Fruit fly (Drosophila melanogaster) whole organism, adult: ENCODE measurements around the gene sog.

Experiments
- CG11617 ChIP-seq: fragments of 200-800 bp; sonication (Bioruptor generic); optimal IDR thresholded peaks from 2 replicates; lab custom pipeline; 2017; ENCODE audit warnings: mild to moderate bottlenecking, missing biosample characterization, missing genetic modification reagents, missing genetic modification characterization
- CG12768 ChIP-seq: fragments of 200-800 bp; sonication (Bioruptor generic); optimal IDR thresholded peaks from 2 replicates; lab custom pipeline; 2017; ENCODE audit warnings: missing biosample characterization, missing genetic modification characterization, mild to moderate bottlenecking, moderate library complexity, missing genetic modification reagents
- CG14711 ChIP-seq: fragments of 200-800 bp; sonication (Bioruptor generic); optimal IDR thresholded peaks from 2 replicates; lab custom pipeline; 2018; ENCODE audit warnings: missing biosample characterization, mild to moderate bottlenecking, missing genetic modification characterization, moderate library complexity
- CG1620 ChIP-seq: fragments of 200-800 bp; sonication (Bioruptor generic); optimal IDR thresholded peaks from 2 replicates; lab custom pipeline; 2016; ENCODE audit warnings: missing biosample characterization, missing genetic modification characterization
- CG33017 ChIP-seq: fragments of 200-800 bp; sonication (Bioruptor generic); optimal IDR thresholded peaks from 2 replicates; lab custom pipeline; 2018; ENCODE audit warnings: missing biosample characterization, mild to moderate bottlenecking, missing genetic modification characterization, moderate library complexity
- CG5204 ChIP-seq: fragments of 200-800 bp; sonication (Bioruptor generic); optimal IDR thresholded peaks from 2 replicates; lab custom pipeline; 2016; ENCODE audit warnings: missing biosample characterization, missing genetic modification characterization
- CG7045 ChIP-seq: fragments of 200-800 bp; sonication (Bioruptor generic); optimal IDR thresholded peaks from 2 replicates; lab custom pipeline; 2017; ENCODE audit warnings: missing biosample characterization, mild to moderate bottlenecking, missing genetic modification characterization
- CG7101 ChIP-seq: fragments of 200-800 bp; sonication (Bioruptor generic); optimal IDR thresholded peaks from 2 replicates; lab custom pipeline; 2018; ENCODE audit warnings: missing biosample characterization, mild to moderate bottlenecking, missing genetic modification characterization, moderate library complexity
- Clk ChIP-seq: fragments of 200-800 bp; sonication (Bioruptor generic); optimal IDR thresholded peaks from 2 replicates; lab custom pipeline; 2017; ENCODE audit warnings: missing biosample characterization, missing genetic modification characterization
- Crg-1 ChIP-seq: fragments of 200-800 bp; sonication (Bioruptor generic); optimal IDR thresholded peaks from 2 replicates; lab custom pipeline; 2016; ENCODE audit warnings: missing biosample characterization, missing genetic modification characterization
- Hr96 ChIP-seq: fragments of 200-800 bp; sonication (Bioruptor generic); optimal IDR thresholded peaks from 2 replicates; lab custom pipeline; 2016; ENCODE audit warnings: missing biosample characterization, missing genetic modification characterization
- Mnt ChIP-seq: fragments of 200-800 bp; sonication (Bioruptor generic); optimal IDR thresholded peaks from 2 replicates; lab custom pipeline; 2016; ENCODE audit warnings: missing biosample characterization, mild to moderate bottlenecking, missing genetic modification characterization
- bab1 ChIP-seq: fragments of 200-800 bp; sonication (Bioruptor generic); optimal IDR thresholded peaks from 3 replicates; lab custom pipeline; 2019; ENCODE audit warnings: missing biosample characterization, mild to moderate bottlenecking, missing genetic modification characterization, moderate library complexity
- cic ChIP-seq: fragments of 200-800 bp; sonication (Bioruptor generic); optimal IDR thresholded peaks from 2 replicates; lab custom pipeline; 2017; ENCODE audit warnings: missing biosample characterization, mild to moderate bottlenecking, missing genetic modification characterization, moderate library complexity
- cnc ChIP-seq, 2 experiments: fragments of >200 bp; optimal IDR thresholded peaks; 2 replicates each; lab custom pipeline; 2017
- kay ChIP-seq: fragments of 200-800 bp; sonication (Bioruptor generic); peaks from one replicate; lab custom pipeline; 2016; ENCODE audit warnings: missing biosample characterization, missing genetic modification characterization, borderline replicate concordance
- ovo ChIP-seq: fragments of 200-800 bp; sonication (Bioruptor generic); optimal IDR thresholded peaks from 2 replicates; lab custom pipeline; 2016; ENCODE audit warnings: missing biosample characterization, missing genetic modification characterization
- pad ChIP-seq: fragments of 200-800 bp; sonication (Bioruptor generic); optimal IDR thresholded peaks from 3 replicates; lab custom pipeline; 2017; ENCODE audit warnings: missing biosample characterization, missing genetic modification characterization, mild to moderate bottlenecking, moderate library complexity, missing genetic modification reagents
- tj ChIP-seq: fragments of 200-800 bp; sonication (Bioruptor generic); optimal IDR thresholded peaks from 3 replicates; lab custom pipeline; 2017; ENCODE audit warnings: missing biosample characterization, mild to moderate bottlenecking, missing genetic modification characterization, moderate library complexity
- toe ChIP-seq: fragments of 200-800 bp; sonication (Bioruptor generic); optimal IDR thresholded peaks from 2 replicates; lab custom pipeline; 2016; ENCODE audit warnings: missing biosample characterization, missing genetic modification characterization

Gene sog

dm6 chrX:15622970-15623402 is 10.2 kb downstream of the sog start:
- TF ChIP-seq toe (no peak), Mnt (GFP tag; lab: Kevin White, UChicago) (no peak), kay (no peak), CG1620 (GFP tag; lab: Kevin White, UChicago) (no peak), cnc (optimal IDR thresholded peaks at IDR 0.05; lab: Kevin White, UChicago) (no peak), ovo (GFP tag; lab: Kevin White, UChicago) (no peak)

dm6 chrX:15620439-15621227 is 12.6 kb downstream of the sog start:
- TF ChIP-seq tj (no peak), kay (peak; percentile 20)

dm6 chrX:15619631-15619960 is 13.6 kb downstream of the sog start:
- TF ChIP-seq CG14711 (tag; lab: Kevin White, UChicago) (no peak), CG7045 (GFP tag; lab: Kevin White, UChicago) (no peak), CG1620 (GFP tag; lab: Kevin White, UChicago) (no peak), CG7101 (tag; lab: Kevin White, UChicago) (no peak)

- TF ChIP-seq CG5204 (GFP tag; lab: Kevin White, UChicago) (no peak), cic (no peak), Clk (no peak), Crg-1 (GFP tag; lab: Kevin White, UChicago) (no peak), CG7045 (GFP tag; lab: Kevin White, UChicago) (no peak)
Observed at dm6 chrX:15618953-15619630, 14.1 kb downstream of the sog start.

dm6 chrX:15617916-15618315 is 15.3 kb downstream of the sog start:
- TF ChIP-seq Hr96 (GFP tag; lab: Kevin White, UChicago): no peak
- no peak for TF ChIP-seq CG12768 (GFP tag; lab: Kevin White, UChicago)
- TF ChIP-seq CG33017: no peak
- no peak for TF ChIP-seq CG5204 (GFP tag; lab: Kevin White, UChicago)
- no peak for TF ChIP-seq Crg-1 (GFP tag; lab: Kevin White, UChicago)
- TF ChIP-seq Mnt (GFP tag; lab: Kevin White, UChicago): no peak
- no peak for TF ChIP-seq cic
- no peak for TF ChIP-seq CG14711 (tag; lab: Kevin White, UChicago)
- no peak for TF ChIP-seq toe
- TF ChIP-seq pad: no peak
- no peak for TF ChIP-seq CG7101 (tag; lab: Kevin White, UChicago)
- no peak for TF ChIP-seq kay
- TF ChIP-seq CG7045 (GFP tag; lab: Kevin White, UChicago): no peak
- no peak for TF ChIP-seq CG11617 (GFP tag; lab: Kevin White, UChicago)
- TF ChIP-seq CG1620 (GFP tag; lab: Kevin White, UChicago): no peak
- no peak for TF ChIP-seq Clk
- TF ChIP-seq cnc (optimal IDR thresholded peaks at IDR 0.05; lab: Kevin White, UChicago): no peak
- TF ChIP-seq ovo (GFP tag; lab: Kevin White, UChicago): no peak
- no peak for TF ChIP-seq tj
- no peak for TF ChIP-seq bab1 (GFP tag; lab: Kevin White, UChicago)

- TF ChIP-seq Clk (no peak), Crg-1 (GFP tag; lab: Kevin White, UChicago) (no peak), cic (no peak), CG14711 (tag; lab: Kevin White, UChicago) (no peak), kay (no peak), CG7101 (tag; lab: Kevin White, UChicago) (no peak)
Observed at dm6 chrX:15616532-15616931, 16.7 kb downstream of the sog start.

dm6 chrX:15616018-15616417 is 17.2 kb downstream of the sog start:
- TF ChIP-seq CG11617 (GFP tag; lab: Kevin White, UChicago) (no peak), toe (no peak), bab1 (GFP tag; lab: Kevin White, UChicago) (no peak), ovo (GFP tag; lab: Kevin White, UChicago) (no peak), CG7101 (tag; lab: Kevin White, UChicago) (no peak), CG14711 (tag; lab: Kevin White, UChicago) (no peak), CG1620 (GFP tag; lab: Kevin White, UChicago) (no peak), kay (no peak), pad (no peak)

- TF ChIP-seq CG7045 (GFP tag; lab: Kevin White, UChicago) (no peak), Clk (no peak), CG11617 (GFP tag; lab: Kevin White, UChicago) (no peak), Hr96 (GFP tag; lab: Kevin White, UChicago) (peak; percentile 9), CG14711 (tag; lab: Kevin White, UChicago) (peak; percentile 50), CG7101 (tag; lab: Kevin White, UChicago) (no peak), ovo (GFP tag; lab: Kevin White, UChicago) (no peak), bab1 (GFP tag; lab: Kevin White, UChicago) (peak; percentile 3)
Observed at dm6 chrX:15615426-15615825, 17.8 kb downstream of the sog start.
